Fruit fly (Drosophila melanogaster): ENCODE data around the gene CG33490.
"Not testable (repeated sequence)": the region's sequence is repeated elsewhere in the genome, so short reads cannot be mapped to it uniquely, and the experiment has no call there.

The CG33490 gene

DNA sequence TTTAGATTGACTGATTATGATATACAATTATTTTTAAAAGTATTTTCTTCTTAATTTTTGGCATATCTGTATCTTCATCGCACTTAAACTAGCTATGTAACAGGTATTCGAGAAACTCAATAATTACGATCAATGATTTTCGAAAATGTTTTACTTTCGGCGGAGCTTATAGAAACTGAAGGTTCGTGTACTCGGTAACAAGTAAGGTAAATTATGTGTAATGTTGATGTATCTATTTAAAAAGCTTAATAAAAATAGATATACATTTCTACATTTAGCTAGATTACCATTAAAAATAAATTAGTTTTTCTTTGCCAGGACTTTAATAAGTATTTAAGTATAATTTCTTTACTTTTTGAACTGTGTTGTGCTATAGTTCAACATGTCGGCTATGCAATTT, 4.4 kb upstream of the CG33490 start:
- TF ChIP-seq CG8478 (optimal IDR thresholded peaks at IDR 0.05) (no peak), EcR (GFP tag; optimal IDR thresholded peaks at IDR 0.05) (no peak), psq (optimal IDR thresholded peaks at IDR 0.05) (no peak), pan (optimal IDR thresholded peaks at IDR 0.05) (no peak), Dll (optimal IDR thresholded peaks at IDR 0.05) (no peak)

- TF ChIP-seq CG8478 (optimal IDR thresholded peaks at IDR 0.05) = no peak
- TF ChIP-seq pan (optimal IDR thresholded peaks at IDR 0.05) = no peak
- TF ChIP-seq EcR (GFP tag; optimal IDR thresholded peaks at IDR 0.05) = no peak
- no peak for TF ChIP-seq psq (optimal IDR thresholded peaks at IDR 0.05)
- TF ChIP-seq usp (GFP tag; optimal IDR thresholded peaks at IDR 0.05) = no peak
- no peak for TF ChIP-seq Dll (optimal IDR thresholded peaks at IDR 0.05)
These were observed 3.8 kb upstream of the CG33490 start, which contains the start of gene CG33270 for dm6 chr3L:11578211-11578673. Gene CG33270, minus strand, starts transcription at chr3L:11578623.

- TF ChIP-seq usp (GFP tag; optimal IDR thresholded peaks at IDR 0.05) (no peak), CG8478 (optimal IDR thresholded peaks at IDR 0.05) (no peak), Dll (optimal IDR thresholded peaks at IDR 0.05) (no peak), psq (optimal IDR thresholded peaks at IDR 0.05) (no peak), EcR (GFP tag; optimal IDR thresholded peaks at IDR 0.05) (no peak), pan (optimal IDR thresholded peaks at IDR 0.05) (no peak)
These were observed 2.9 kb upstream of the CG33490 start, which contains the start of gene CG33271 for dm6 chr3L:11577395-11577794. Gene CG33271, minus strand, starts transcription at chr3L:11577495.

- not testable (repeated sequence) for TF ChIP-seq Dll (optimal IDR thresholded peaks at IDR 0.05); EcR (GFP tag; optimal IDR thresholded peaks at IDR 0.05); psq (optimal IDR thresholded peaks at IDR 0.05)
These were observed 2.5 kb upstream of the CG33490 start, which contains the start of gene CG33489 for dm6 chr3L:11576944-11577343. Gene CG33489, minus strand, starts transcription at chr3L:11577044.

dm6 chr3L:11563972-11564533, 10.4 kb downstream of the CG33490 start, which contains the start of the genes CG46412 and CG33267:
Gene CG46412, minus strand, starts transcription at chr3L:11564072.
Gene CG33267, plus strand, starts transcription at chr3L:11564483.
- no peak for TF ChIP-seq pan (optimal IDR thresholded peaks at IDR 0.05)
- no peak for TF ChIP-seq CG8478 (optimal IDR thresholded peaks at IDR 0.05)
- TF ChIP-seq usp (GFP tag; optimal IDR thresholded peaks at IDR 0.05) = no peak
- no peak for TF ChIP-seq EcR (GFP tag; optimal IDR thresholded peaks at IDR 0.05)
- TF ChIP-seq Dll (optimal IDR thresholded peaks at IDR 0.05) = no peak
- TF ChIP-seq psq (optimal IDR thresholded peaks at IDR 0.05) = no peak

- TF ChIP-seq CG8478 (optimal IDR thresholded peaks at IDR 0.05) (no peak), pan (optimal IDR thresholded peaks at IDR 0.05) (no peak), EcR (GFP tag; optimal IDR thresholded peaks at IDR 0.05) (no peak), usp (GFP tag; optimal IDR thresholded peaks at IDR 0.05) (no peak), psq (optimal IDR thresholded peaks at IDR 0.05) (no peak), Dll (optimal IDR thresholded peaks at IDR 0.05) (no peak)
These were observed 12.3 kb downstream of the CG33490 start, which contains the start of the genes CG7394 and Mob2 for dm6 chr3L:11561946-11562760. Gene CG7394, plus strand, starts transcription at chr3L:11561996. Gene Mob2, minus strand, starts transcription at chr3L:11562233.

DNA sequence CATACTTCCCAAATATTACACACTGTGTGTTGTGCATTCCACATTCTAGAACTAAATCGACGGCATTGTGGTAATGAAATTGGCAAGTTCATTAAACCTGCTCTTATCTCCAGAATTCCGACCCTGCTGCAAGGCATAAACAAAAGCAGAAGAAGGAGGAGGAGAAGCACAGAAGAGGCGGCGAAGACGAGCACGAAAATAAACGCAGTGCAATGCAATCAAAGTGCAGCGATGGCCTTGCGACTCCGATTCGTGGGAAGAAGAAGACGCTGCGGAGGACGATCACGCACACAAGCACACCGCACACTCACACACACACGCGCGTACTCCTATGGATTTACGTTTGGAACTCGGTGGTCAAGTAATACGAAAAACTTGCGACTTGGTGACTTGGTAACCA, 13.6 kb downstream of the CG33490 start:
- peak; percentile 58 to 74 for TF ChIP-seq EcR (GFP tag; optimal IDR thresholded peaks at IDR 0.05)
- TF ChIP-seq CG8478 (optimal IDR thresholded peaks at IDR 0.05) = no peak

DNA sequence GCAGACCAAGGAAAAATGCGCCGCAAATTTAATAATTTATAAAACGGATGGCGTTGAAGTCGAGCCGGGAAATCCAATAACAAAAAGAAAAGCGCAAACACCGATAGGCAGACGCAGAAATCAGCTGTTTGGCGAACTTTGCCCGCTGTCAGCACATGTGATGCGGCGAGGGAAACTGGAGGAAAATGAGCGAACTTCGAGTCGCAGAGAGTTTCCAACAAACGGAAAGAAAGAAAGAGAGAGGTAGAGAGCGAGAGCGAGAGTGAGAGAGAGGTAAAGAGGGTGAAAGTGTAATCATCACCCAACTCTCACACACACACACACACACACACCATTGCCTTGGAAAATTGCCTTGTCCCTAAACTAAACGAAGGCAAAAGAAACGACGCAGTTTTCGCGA, 17.3 kb downstream of the CG33490 start:
- TF ChIP-seq Dll (optimal IDR thresholded peaks at IDR 0.05) (no peak), psq (optimal IDR thresholded peaks at IDR 0.05) (no peak), pan (optimal IDR thresholded peaks at IDR 0.05) (no peak), CG8478 (optimal IDR thresholded peaks at IDR 0.05) (no peak), usp (GFP tag; optimal IDR thresholded peaks at IDR 0.05) (no peak), EcR (GFP tag; optimal IDR thresholded peaks at IDR 0.05) (no peak)

DNA sequence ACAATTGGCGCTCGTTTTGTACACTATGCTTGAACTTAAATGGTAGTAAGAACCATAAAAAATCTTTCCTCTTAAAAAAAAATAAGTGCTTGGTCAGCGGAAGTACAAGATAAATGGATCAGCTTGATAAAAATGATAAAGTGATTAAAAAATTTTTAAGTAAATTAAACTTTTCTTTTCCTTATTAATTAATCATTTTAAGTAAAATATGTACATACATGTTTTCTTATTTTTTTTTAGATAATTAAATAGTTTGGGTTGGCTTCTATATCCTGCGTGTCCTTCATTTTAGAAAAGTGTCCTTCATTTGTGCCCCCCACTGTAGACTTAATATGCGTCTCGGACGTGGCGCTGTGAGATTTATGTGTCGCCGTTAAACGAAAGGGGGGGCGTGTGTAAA, 17.8 kb downstream of the CG33490 start:
- no peak for TF ChIP-seq pan (optimal IDR thresholded peaks at IDR 0.05)
- TF ChIP-seq EcR (GFP tag; optimal IDR thresholded peaks at IDR 0.05) = no peak
- TF ChIP-seq Dll (optimal IDR thresholded peaks at IDR 0.05) = no peak
- TF ChIP-seq psq (optimal IDR thresholded peaks at IDR 0.05) = no peak
- TF ChIP-seq CG8478 (optimal IDR thresholded peaks at IDR 0.05) = no peak
- no peak for TF ChIP-seq usp (GFP tag; optimal IDR thresholded peaks at IDR 0.05)

- TF ChIP-seq psq (optimal IDR thresholded peaks at IDR 0.05) = no peak
- TF ChIP-seq usp (GFP tag; optimal IDR thresholded peaks at IDR 0.05) = no peak
- no peak for TF ChIP-seq EcR (GFP tag; optimal IDR thresholded peaks at IDR 0.05)
- no peak for TF ChIP-seq pan (optimal IDR thresholded peaks at IDR 0.05)
- TF ChIP-seq CG8478 (optimal IDR thresholded peaks at IDR 0.05) = no peak
- no peak for TF ChIP-seq Dll (optimal IDR thresholded peaks at IDR 0.05)
These were observed 18.6 kb downstream of the CG33490 start for dm6 chr3L:11555662-11556460.

DNA sequence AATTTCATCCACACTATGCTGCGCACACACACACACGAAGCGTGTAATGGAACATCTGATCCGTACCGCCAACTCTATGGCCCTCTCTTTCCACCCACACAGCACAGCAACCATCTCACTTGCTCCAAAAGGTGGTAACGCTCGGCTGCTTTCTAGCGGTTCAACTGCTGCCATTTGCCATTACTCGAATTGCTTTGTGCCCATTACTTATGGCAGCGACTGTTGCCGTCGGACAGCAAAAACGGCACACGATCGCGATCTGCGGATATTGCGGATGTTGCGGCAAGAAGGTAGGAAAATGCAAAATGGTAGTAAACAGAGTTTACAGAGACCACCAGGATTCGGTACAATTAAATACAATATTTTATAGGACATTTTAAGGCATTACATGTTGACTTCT, 19.7 kb downstream of the CG33490 start:
- TF ChIP-seq psq (optimal IDR thresholded peaks at IDR 0.05) (no peak), CG8478 (optimal IDR thresholded peaks at IDR 0.05) (no peak), pan (optimal IDR thresholded peaks at IDR 0.05) (no peak), EcR (GFP tag; optimal IDR thresholded peaks at IDR 0.05) (no peak), Dll (optimal IDR thresholded peaks at IDR 0.05) (no peak), usp (GFP tag; optimal IDR thresholded peaks at IDR 0.05) (no peak)

All from whole organism.